Worm (Caenorhabditis elegans) whole organism, L1 larva: ENCODE results near the gene dct-15.

Experiments
- C04F5.9 ChIP-seq: sonication (generic microtip); optimal IDR thresholded peaks from 2 replicates; lab custom pipeline; 2016; ENCODE audit warnings: missing genetic modification characterization, missing compliant biosample characterization
- C16A3.4 ChIP-seq: fragments of 150-350 bp; optimal IDR thresholded peaks from 2 replicates; lab custom pipeline; 2014; ENCODE audit warnings: missing biosample characterization, missing genetic modification characterization
- C34B4.2 ChIP-seq: sonication (generic microtip); optimal IDR thresholded peaks from 2 replicates; lab custom pipeline; 2017; ENCODE audit warnings: mild to moderate bottlenecking, missing genetic modification characterization, missing compliant biosample characterization
- Y116A8C.19 ChIP-seq: sonication (generic microtip); optimal IDR thresholded peaks from 2 replicates; lab custom pipeline; 2016; ENCODE audit warnings: missing compliant biosample characterization, missing genetic modification characterization, borderline replicate concordance
- aha-1 ChIP-seq: fragments of 150-350 bp; optimal IDR thresholded peaks from 2 replicates; lab custom pipeline; 2014; ENCODE audit warnings: missing biosample characterization, missing genetic modification characterization
- alr-1 ChIP-seq: fragments of 200-800 bp; sonication (Bioruptor generic); optimal IDR thresholded peaks from 2 replicates; lab custom pipeline; 2018; ENCODE audit warnings: borderline replicate concordance, mild to moderate bottlenecking, missing genetic modification characterization, missing compliant biosample characterization
- ceh-82 ChIP-seq, 3 experiments: fragments of 150-350 bp in 1 of 3; sonication (generic microtip) in 2 of 3; optimal IDR thresholded peaks; 2 replicates each; lab custom pipeline; 2014 to 2017; ENCODE audit warnings: missing biosample characterization in 3 of 3, missing genetic modification characterization in 3 of 3
- ceh-90 ChIP-seq: sonication (generic microtip); optimal IDR thresholded peaks from 2 replicates; lab custom pipeline; 2016; ENCODE audit warnings: missing genetic modification characterization, missing compliant biosample characterization
- ces-1 ChIP-seq: fragments of 150-350 bp; optimal IDR thresholded peaks from 2 replicates; lab custom pipeline; 2014; ENCODE audit warnings: missing biosample characterization, missing genetic modification reagents, missing genetic modification characterization
- dpl-1 ChIP-seq, 3 experiments: fragments of 150-350 bp in 2 of 3; sonication (generic microtip) in 1 of 3; optimal IDR thresholded peaks; 2 replicates each; lab custom pipeline; 2014 to 2017; ENCODE audit warnings: missing biosample characterization in 3 of 3, missing genetic modification characterization in 3 of 3, missing genetic modification reagents in 3 of 3
- efl-3 ChIP-seq: fragments of 200-800 bp; sonication (Bioruptor generic); optimal IDR thresholded peaks from 2 replicates; lab custom pipeline; 2018; ENCODE audit warnings: mild to moderate bottlenecking, missing genetic modification characterization, missing compliant biosample characterization
- egl-27 ChIP-seq, 2 experiments: fragments of 150-350 bp in 1 of 2; sonication (generic microtip); optimal IDR thresholded peaks; 3 replicates each; lab custom pipeline; 2017 to 2018; ENCODE audit warnings: missing biosample characterization in 2 of 2, missing genetic modification characterization in 2 of 2, missing genetic modification reagents in 2 of 2
- elt-2 ChIP-seq: sonication (generic microtip); optimal IDR thresholded peaks from 2 replicates; lab custom pipeline; 2016; ENCODE audit warnings: missing genetic modification characterization, mild to moderate bottlenecking, inconsistent platforms, missing compliant biosample characterization, missing genetic modification reagents
- fkh-4 ChIP-seq: sonication (generic microtip); optimal IDR thresholded peaks from 2 replicates; lab custom pipeline; 2016; ENCODE audit warnings: missing compliant biosample characterization, missing genetic modification characterization, borderline replicate concordance
- fkh-8 ChIP-seq: sonication (generic microtip); optimal IDR thresholded peaks from 2 replicates; lab custom pipeline; 2016; ENCODE audit warnings: mild to moderate bottlenecking, missing genetic modification characterization, missing compliant biosample characterization
- grh-1 ChIP-seq: fragments of 200-800 bp; sonication (Bioruptor generic); IDR thresholded peaks from 2 replicates; pipeline ENCODE4 v1.3.6; 2022; ENCODE audit warnings: missing genetic modification reagents, missing genetic modification characterization, missing compliant biosample characterization
- hlh-17 ChIP-seq: fragments of 200-800 bp; sonication (Bioruptor generic); optimal IDR thresholded peaks from 2 replicates; lab custom pipeline; 2018; ENCODE audit warnings: missing genetic modification characterization, mild to moderate bottlenecking, missing compliant biosample characterization, moderate library complexity, borderline replicate concordance
- hpl-2 ChIP-seq: fragments of 150-350 bp; optimal IDR thresholded peaks from 2 replicates; lab custom pipeline; 2014; ENCODE audit warnings: missing biosample characterization, missing genetic modification reagents, missing genetic modification characterization
- irx-1 ChIP-seq: sonication (generic microtip); optimal IDR thresholded peaks from 2 replicates; lab custom pipeline; 2016; ENCODE audit warnings: missing genetic modification characterization, missing compliant biosample characterization
- isw-1 ChIP-seq: fragments of 200-800 bp; sonication (Bioruptor generic); IDR thresholded peaks from 2 replicates; pipeline ENCODE4 v1.3.6; 2022; ENCODE audit warnings: missing genetic modification characterization, missing compliant biosample characterization
- lin-13 ChIP-seq: fragments of 150-350 bp; optimal IDR thresholded peaks from 2 replicates; lab custom pipeline; 2014; ENCODE audit warnings: missing biosample characterization, missing genetic modification reagents, missing genetic modification characterization
- lin-15B ChIP-seq: fragments of 150-350 bp; sonication (generic microtip); optimal IDR thresholded peaks from 3 replicates; lab custom pipeline; 2014; ENCODE audit warnings: missing biosample characterization, missing genetic modification characterization
- lin-35 ChIP-seq, 2 experiments: fragments of 150-350 bp; optimal IDR thresholded peaks; 2 replicates each; lab custom pipeline; 2014; ENCODE audit warnings: missing biosample characterization in 2 of 2, missing genetic modification characterization in 2 of 2, missing genetic modification reagents in 2 of 2
- lin-39 ChIP-seq: fragments of 150-350 bp; optimal IDR thresholded peaks from 2 replicates; lab custom pipeline; 2014; ENCODE audit warnings: missing biosample characterization, missing genetic modification reagents, missing genetic modification characterization
- mdl-1 ChIP-seq, 2 experiments: fragments of 150-350 bp; optimal IDR thresholded peaks; 2 replicates each; lab custom pipeline; 2014 to 2017; ENCODE audit warnings: missing biosample characterization in 2 of 2, missing genetic modification characterization in 2 of 2, inconsistent platforms in 1 of 2
- mef-2 ChIP-seq: fragments of 150-350 bp; optimal IDR thresholded peaks from 2 replicates; lab custom pipeline; 2014; ENCODE audit warnings: missing biosample characterization, missing genetic modification characterization
- mep-1 ChIP-seq: fragments of 150-350 bp; optimal IDR thresholded peaks from 2 replicates; lab custom pipeline; 2014; ENCODE audit warnings: missing biosample characterization, missing genetic modification characterization
- nhr-19 ChIP-seq: fragments of 200-800 bp; sonication (Bioruptor generic); conservative IDR thresholded peaks from 2 replicates; pipeline ENCODE4 v1.3.6; 2022; ENCODE audit warnings: missing genetic modification characterization, missing compliant biosample characterization
- nhr-20 ChIP-seq: sonication (generic microtip); optimal IDR thresholded peaks from 2 replicates; lab custom pipeline; 2016; ENCODE audit warnings: mild to moderate bottlenecking, missing genetic modification characterization, missing compliant biosample characterization
- nhr-237 ChIP-seq: fragments of 150-350 bp; optimal IDR thresholded peaks from 2 replicates; lab custom pipeline; 2014; ENCODE audit warnings: missing biosample characterization, missing genetic modification characterization
- nhr-28 ChIP-seq: fragments of 150-350 bp; optimal IDR thresholded peaks from 2 replicates; lab custom pipeline; 2014; ENCODE audit warnings: missing biosample characterization, missing genetic modification characterization
- nhr-71 ChIP-seq: sonication (generic microtip); optimal IDR thresholded peaks from 2 replicates; lab custom pipeline; 2016; ENCODE audit warnings: mild to moderate bottlenecking, missing genetic modification characterization, moderate library complexity, missing compliant biosample characterization
- nhr-76 ChIP-seq: sonication (generic microtip); optimal IDR thresholded peaks from 2 replicates; lab custom pipeline; 2017; ENCODE audit warnings: missing biosample characterization, missing genetic modification characterization
- nhr-84 ChIP-seq: sonication (generic microtip); optimal IDR thresholded peaks from 2 replicates; lab custom pipeline; 2017; ENCODE audit warnings: missing biosample characterization, missing genetic modification characterization
- nhr-85 ChIP-seq: sonication (generic microtip); peaks from one replicate; lab custom pipeline; 2016; ENCODE audit warnings: missing genetic modification characterization, inconsistent platforms, missing compliant biosample characterization
- pag-3 ChIP-seq: sonication (generic microtip); optimal IDR thresholded peaks from 2 replicates; lab custom pipeline; 2017; ENCODE audit warnings: missing genetic modification characterization, mild to moderate bottlenecking, missing compliant biosample characterization, antibody characterized with exemption, borderline replicate concordance; ENCODE audit not compliant: insufficient read depth
- pax-3 ChIP-seq: fragments of 200-800 bp; sonication (Bioruptor generic); optimal IDR thresholded peaks from 2 replicates; lab custom pipeline; 2018; ENCODE audit warnings: mild to moderate bottlenecking, missing genetic modification characterization, moderate library complexity, missing compliant biosample characterization
- rnt-1 ChIP-seq: sonication (generic microtip); optimal IDR thresholded peaks from 2 replicates; lab custom pipeline; 2016; ENCODE audit warnings: mild to moderate bottlenecking, missing genetic modification characterization, moderate library complexity, missing compliant biosample characterization
- snpc-4 ChIP-seq: fragments of 150-350 bp; optimal IDR thresholded peaks from 2 replicates; lab custom pipeline; 2014; ENCODE audit warnings: missing biosample characterization, missing genetic modification characterization
- snu-23 ChIP-seq: sonication (generic microtip); optimal IDR thresholded peaks from 2 replicates; lab custom pipeline; 2016; ENCODE audit warnings: missing genetic modification characterization, missing compliant biosample characterization
- tbx-2 ChIP-seq: sonication (generic microtip); optimal IDR thresholded peaks from 2 replicates; lab custom pipeline; 2016; ENCODE audit warnings: missing genetic modification characterization, missing compliant biosample characterization
- unc-130 ChIP-seq: fragments of 150-350 bp; optimal IDR thresholded peaks from 2 replicates; lab custom pipeline; 2017; ENCODE audit warnings: missing biosample characterization, missing genetic modification characterization, inconsistent platforms
- unc-62 ChIP-seq: fragments of 150-350 bp; optimal IDR thresholded peaks from 2 replicates; lab custom pipeline; 2014; ENCODE audit warnings: missing biosample characterization, missing genetic modification reagents, missing genetic modification characterization
- unc-98 ChIP-seq: fragments of 200-800 bp; sonication (Bioruptor generic); IDR thresholded peaks from 2 replicates; pipeline ENCODE4 v1.3.6; 2022; ENCODE audit warnings: missing genetic modification characterization, missing compliant biosample characterization
- vab-15 ChIP-seq: sonication (generic microtip); optimal IDR thresholded peaks from 2 replicates; lab custom pipeline; 2017; ENCODE audit warnings: missing genotype, mild to moderate bottlenecking, missing genetic modification characterization, missing compliant biosample characterization
- xbp-1 ChIP-seq: sonication (generic microtip); optimal IDR thresholded peaks from 2 replicates; lab custom pipeline; 2016; ENCODE audit warnings: missing genetic modification characterization, missing compliant biosample characterization

The dct-15 gene

DNA sequence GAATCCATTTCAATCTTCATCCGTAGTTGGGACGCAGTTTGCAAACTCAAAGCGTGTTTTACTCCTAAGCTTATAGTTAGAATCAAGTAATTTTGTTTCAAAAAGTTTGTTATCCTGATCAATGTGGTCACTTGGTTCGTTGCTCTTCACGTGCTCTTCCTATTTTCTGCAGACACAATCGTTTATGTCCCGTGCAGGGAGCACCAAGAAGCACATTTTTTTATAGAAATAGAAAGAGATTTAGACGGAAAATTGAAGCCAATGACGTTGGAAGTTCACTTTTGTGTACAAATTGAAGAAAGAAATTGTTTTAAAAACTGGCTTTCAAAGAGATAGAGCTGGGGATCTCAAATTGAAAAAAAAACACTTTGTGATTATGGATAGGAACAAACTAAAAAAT lies 48.8 kb downstream of the dct-15 start (continued):
- TF ChIP-seq nhr-20 (tag; lab: Kevin White, UChicago) (peak; percentile 28), ceh-82 (tag; optimal IDR thresholded peaks at IDR 0.05; lab: Kevin White, UChicago) (no peak), grh-1 (no peak), isw-1 (GFP tag; lab: Robert Waterston, UW) (no peak), pag-3 (tag; lab: Kevin White, UChicago) (no peak), mef-2 (tag; lab: Kevin White, UChicago) (no peak), nhr-28 (tag; lab: Kevin White, UChicago) (no peak), alr-1 (no peak)

DNA sequence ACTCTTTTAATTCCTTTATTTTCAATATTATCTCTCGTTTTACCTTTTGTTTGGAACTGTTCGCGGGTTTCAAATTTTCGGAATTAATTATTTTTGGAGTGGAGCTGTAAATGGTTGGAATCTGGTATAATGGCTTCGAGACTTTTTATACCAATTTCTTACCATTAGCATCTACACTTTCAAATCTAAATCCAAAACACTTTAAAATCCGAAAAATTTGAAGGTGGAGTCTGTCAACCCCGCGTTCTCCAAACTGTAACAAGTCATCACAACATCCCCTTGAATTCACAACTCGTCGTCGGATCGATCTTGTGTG lies 53.1 kb downstream of the dct-15 start, which contains the start of gene nhr-97:
TSS of gene nhr-97 (plus strand) at position 217 of the 316 bp plus-strand sequence.
- TF ChIP-seq snu-23 (GFP tag; lab: Kevin White, UChicago): no peak
- TF ChIP-seq irx-1 (tag; lab: Kevin White, UChicago): no peak
- no peak for TF ChIP-seq nhr-19 (GFP tag; lab: Robert Waterston, UW)
- TF ChIP-seq C04F5.9 (tag; lab: Kevin White, UChicago): no peak
- no peak for TF ChIP-seq aha-1 (tag; lab: Kevin White, UChicago)
- TF ChIP-seq pax-3: no peak
- TF ChIP-seq mdl-1 (tag; optimal IDR thresholded peaks at IDR 0.05; lab: Kevin White, UChicago): no peak

DNA sequence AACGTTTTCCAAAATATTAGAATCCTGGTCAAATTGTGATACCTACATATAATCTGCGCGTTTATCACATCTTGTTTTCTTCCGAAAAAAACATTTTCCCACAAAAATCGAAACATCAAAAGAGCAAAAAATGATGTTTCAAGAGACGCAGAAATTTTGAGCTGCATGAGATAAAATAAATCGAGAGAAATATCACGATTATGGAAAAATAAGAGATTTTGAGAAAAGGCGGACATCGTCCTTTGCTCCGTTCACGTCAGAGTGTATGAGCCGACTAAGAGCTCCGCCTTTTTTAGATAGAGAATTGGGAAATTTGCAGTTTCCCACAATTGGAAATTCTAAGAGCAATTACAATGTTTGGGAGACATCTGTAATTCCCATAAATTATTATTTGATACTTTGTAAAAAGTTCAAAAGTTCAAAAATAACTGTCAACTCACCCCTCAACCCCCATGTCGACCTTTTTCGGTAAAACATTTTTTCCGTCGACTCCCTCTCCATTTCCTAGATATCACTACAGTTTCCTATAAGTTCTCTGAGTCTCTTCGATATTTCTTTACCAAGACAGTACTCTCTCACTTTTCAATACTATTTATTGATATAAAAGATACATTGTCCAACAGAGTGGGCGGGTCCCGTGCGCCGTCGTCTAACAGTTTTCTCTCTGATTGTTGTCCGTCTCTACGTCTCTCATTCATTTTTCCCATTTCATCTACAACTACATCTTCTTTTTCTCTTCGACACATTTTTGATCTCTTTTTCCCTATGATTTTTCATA lies 53.7 kb downstream of the dct-15 start:
- TF ChIP-seq fkh-8 (tag; lab: Kevin White, UChicago) (peak; percentile 61), egl-27 (tag; optimal IDR thresholded peaks at IDR 0.05; lab: Kevin White, UChicago) (no peak), lin-35 (GFP tag; optimal IDR thresholded peaks at IDR 0.05; lab: Kevin White, UChicago) (peak in 1 of 2 experiments; percentile 60), elt-2 (tag; lab: Kevin White, UChicago) (peak; percentile 58), efl-3 (GFP tag; lab: Kevin White, UChicago) (no peak), snpc-4 (tag; lab: Kevin White, UChicago) (peak; percentile 15), pag-3 (tag; lab: Kevin White, UChicago) (no peak), mep-1 (tag; lab: Kevin White, UChicago) (peak; percentile 43), snu-23 (GFP tag; lab: Kevin White, UChicago) (peak; percentile 76), unc-62 (GFP tag; lab: Kevin White, UChicago) (no peak), C16A3.4 (tag; lab: Kevin White, UChicago) (peak; percentile 25), tbx-2 (tag; lab: Kevin White, UChicago) (peak; percentile 58), lin-13 (GFP tag; lab: Kevin White, UChicago) (no peak), C34B4.2 (tag; lab: Kevin White, UChicago) (no peak), nhr-76 (tag; lab: Kevin White, UChicago) (no peak), rnt-1 (tag; lab: Kevin White, UChicago) (no peak), vab-15 (tag; lab: Kevin White, UChicago) (no peak), lin-39 (tag; lab: Kevin White, UChicago) (no peak), nhr-20 (tag; lab: Kevin White, UChicago) (peak; percentile 84), nhr-84 (tag; lab: Kevin White, UChicago) (no peak), lin-15B (no peak), xbp-1 (tag; lab: Kevin White, UChicago) (peak; percentile 21), hpl-2 (GFP tag; lab: Kevin White, UChicago) (no peak), Y116A8C.19 (no peak), dpl-1 (GFP tag; optimal IDR thresholded peaks at IDR 0.05; lab: Kevin White, UChicago) (peak in 2 of 3 experiments; percentile 2 to 17), unc-98 (GFP tag; lab: Robert Waterston, UW) (no peak), hlh-17 (GFP tag; lab: Kevin White, UChicago) (no peak), ces-1 (GFP tag; lab: Kevin White, UChicago) (no peak), unc-130 (tag; lab: Kevin White, UChicago) (no peak), fkh-4 (tag; lab: Kevin White, UChicago) (no peak), nhr-71 (tag; lab: Kevin White, UChicago) (peak; percentile 61), nhr-28 (tag; lab: Kevin White, UChicago) (no peak), pax-3 (no peak), ceh-90 (tag; lab: Kevin White, UChicago) (no peak), aha-1 (tag; lab: Kevin White, UChicago) (no peak), nhr-85 (peak; percentile 90), nhr-237 (tag; lab: Kevin White, UChicago) (no peak), grh-1 (no peak)
